Worm (Caenorhabditis elegans) whole organism, young adult: ENCODE data around the gene ghi-1.

Source experiments
- ama-1 ChIP-seq, 3 experiments: fragments of 150-350 bp in 1 of 3; sonication (generic microtip) in 2 of 3; optimal IDR thresholded peaks; 2 replicates each; lab custom pipeline; 2014 to 2018; ENCODE audit warnings: missing biosample characterization in 2 of 3, missing genetic modification characterization in 2 of 3, missing genetic modification reagents in 2 of 3
- athp-1 ChIP-seq: sonication (generic microtip); optimal IDR thresholded peaks from 2 replicates; lab custom pipeline; 2017; ENCODE audit warnings: mild to moderate bottlenecking, missing genetic modification characterization, missing compliant biosample characterization
- ets-4 ChIP-seq: fragments of 200-800 bp; sonication (Bioruptor generic); optimal IDR thresholded peaks from 2 replicates; lab custom pipeline; 2018; ENCODE audit warnings: mild to moderate bottlenecking, missing genetic modification characterization, missing compliant biosample characterization
- pha-4 ChIP-seq: fragments of 150-350 bp; sonication (generic microtip); optimal IDR thresholded peaks from 2 replicates; lab custom pipeline; 2014; ENCODE audit warnings: missing biosample characterization, missing genetic modification reagents, missing genetic modification characterization
- rcor-1 ChIP-seq: fragments of 200-800 bp; sonication (Bioruptor generic); IDR thresholded peaks from 2 replicates; pipeline ENCODE4 v1.3.6; 2022; ENCODE audit warnings: missing genetic modification reagents, missing genetic modification characterization, missing compliant biosample characterization
- rpc-1 ChIP-seq, 2 experiments: fragments of 150-350 bp in 1 of 2; sonication (generic microtip) in 1 of 2; optimal IDR thresholded peaks; 2 replicates each; lab custom pipeline; 2014 to 2018; ENCODE audit warnings: missing biosample characterization in 1 of 2, missing genetic modification characterization in 1 of 2, missing genetic modification reagents in 1 of 2, missing genotype in 1 of 2
- snpc-4 ChIP-seq, 5 experiments: fragments of 150-350 bp in 1 of 5; sonication (generic microtip) in 4 of 5; optimal IDR thresholded peaks; 2 replicates each; lab custom pipeline; 2014 to 2018; ENCODE audit warnings: missing genetic modification characterization in 5 of 5, missing biosample characterization in 3 of 5, antibody characterized with exemption in 2 of 5, mild to moderate bottlenecking in 2 of 5, missing compliant biosample characterization in 2 of 5, missing genotype in 2 of 5, moderate library complexity in 2 of 5, missing genetic modification reagents in 1 of 5
- unc-62 ChIP-seq: fragments of 150-350 bp; optimal IDR thresholded peaks from 2 replicates; lab custom pipeline; 2014; ENCODE audit warnings: missing biosample characterization, missing genetic modification reagents, missing genetic modification characterization
- zfh-2 ChIP-seq: fragments of 200-800 bp; sonication (Bioruptor generic); conservative IDR thresholded peaks from 2 replicates; pipeline ENCODE4 v1.3.6; 2022; ENCODE audit warnings: missing genetic modification reagents, missing genetic modification characterization, missing compliant biosample characterization
- ztf-18 ChIP-seq: sonication (generic microtip); optimal IDR thresholded peaks from 2 replicates; lab custom pipeline; 2016; ENCODE audit warnings: missing genotype, mild to moderate bottlenecking, missing genetic modification characterization, missing compliant biosample characterization

DNA sequence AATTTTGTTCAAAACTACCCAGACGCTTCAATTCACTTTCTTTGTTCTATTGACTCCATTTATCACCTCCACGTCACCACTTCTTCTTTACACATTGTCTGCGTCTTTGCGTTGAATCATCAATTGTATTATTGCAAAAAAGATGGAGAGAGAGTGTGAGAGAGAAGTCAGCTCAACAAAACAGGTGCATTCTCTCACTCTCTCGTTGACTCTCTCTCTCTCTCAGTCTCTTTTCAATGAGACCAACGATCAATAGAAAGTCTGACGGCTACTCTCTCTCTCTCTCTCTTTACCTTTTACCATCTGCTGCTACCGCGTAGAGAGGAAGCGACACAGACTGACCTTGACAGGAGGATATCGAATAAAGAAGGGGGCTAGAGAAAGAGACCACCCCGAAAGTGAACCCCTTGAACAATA, 10.8 kb upstream of the ghi-1 start:
- TF ChIP-seq snpc-4 (GFP tag; optimal IDR thresholded peaks at IDR 0.05; lab: Kevin White, UChicago) (no peak), snpc-4 (tag; optimal IDR thresholded peaks at IDR 0.05; lab: Kevin White, UChicago) (peak in 1 of 4 experiments; percentile 21), ama-1 (optimal IDR thresholded peaks at IDR 0.05; lab: Kevin White, UChicago) (peak; percentile 93), ama-1 (GFP tag; optimal IDR thresholded peaks at IDR 0.05; lab: Kevin White, UChicago) (peak in 1 of 2 experiments; percentile 33), rcor-1 (GFP tag; lab: Robert Waterston, UW) (no peak; the same call in 1 of the 2 replicates), rpc-1 (optimal IDR thresholded peaks at IDR 0.05; lab: Kevin White, UChicago) (no peak), rpc-1 (tag; optimal IDR thresholded peaks at IDR 0.05; lab: Kevin White, UChicago) (no peak), zfh-2 (GFP tag; lab: Robert Waterston, UW) (peak; percentile 64), ztf-18 (tag; lab: Kevin White, UChicago) (no peak), pha-4 (tag; lab: Kevin White, UChicago) (no peak), athp-1 (tag; lab: Kevin White, UChicago) (peak; percentile 13), unc-62 (GFP tag; lab: Kevin White, UChicago) (peak; percentile 70), ets-4 (GFP tag; lab: Kevin White, UChicago) (peak; percentile 7)
